Worm (Caenorhabditis elegans): ENCODE results near the gene F10E9.2.
A peak's percentile ranks its signal among the peaks of the same experiment; 100 is the strongest.

F10E9.2 gene

DNA sequence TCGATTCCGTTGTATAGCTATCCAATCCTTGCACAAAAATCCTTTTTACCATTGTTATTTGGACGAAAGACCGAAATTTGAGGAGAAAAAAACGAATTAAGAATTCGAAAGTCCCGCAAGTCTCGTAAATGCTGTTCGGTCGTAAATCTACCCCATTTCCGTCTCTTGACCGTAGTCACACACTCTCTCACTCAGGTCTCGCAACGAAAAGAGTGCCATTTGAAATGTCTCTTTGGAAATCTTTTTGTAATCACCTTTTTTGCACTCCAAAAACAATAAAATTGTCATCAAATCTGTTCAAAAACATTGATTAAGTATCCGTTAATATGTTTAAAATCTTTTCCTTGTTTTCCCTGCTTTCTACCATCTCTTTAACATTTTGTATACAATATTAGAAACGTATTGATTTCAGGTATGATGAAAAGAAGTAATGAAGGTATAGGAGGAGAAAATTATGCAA lies 45.8 kb downstream of the F10E9.2 start, which contains the start of the genes R05D3.8 and rfp-1 (continued):
- TF ChIP-seq unc-62 (GFP tag; optimal IDR thresholded peaks at IDR 0.05 in 1 of 2) = peak in 1 of 2 experiments; percentile 99
- no peak for TF ChIP-seq unc-62 (tag; optimal IDR thresholded peaks at IDR 0.05)
- TF ChIP-seq dpl-1 (GFP tag; optimal IDR thresholded peaks at IDR 0.05) = peak; percentile 87
- TF ChIP-seq nhr-77 (tag; optimal IDR thresholded peaks at IDR 0.05) = peak; percentile 91
- TF ChIP-seq Y48G9A.11 (GFP tag; IDR thresholded peaks at IDR 0.05) = no peak; the same call in 1 of the 2 replicates
- no peak; the same call in 1 of the 2 replicates for TF ChIP-seq ceh-20 (GFP tag; IDR thresholded peaks at IDR 0.05)
- TF ChIP-seq mxl-2 (GFP tag; conservative IDR thresholded peaks at IDR 0.05) = no peak
- TF ChIP-seq lir-3 (tag; optimal IDR thresholded peaks at IDR 0.05) = no peak
- TF ChIP-seq aha-1 (tag) = peak; percentile 44
- no peak for TF ChIP-seq madf-9 (GFP tag; conservative IDR thresholded peaks at IDR 0.05)
- TF ChIP-seq F26F4.8 (GFP tag; conservative IDR thresholded peaks at IDR 0.05) = no peak
- TF ChIP-seq duxl-1 (tag; optimal IDR thresholded peaks at IDR 0.05; ENCODE audit: poor library complexity) = peak; percentile 6
- TF ChIP-seq nhr-11 (tag; optimal IDR thresholded peaks at IDR 0.05) = peak; percentile 89
- TF ChIP-seq mdt-29 (GFP tag; IDR thresholded peaks at IDR 0.05) = no peak
- TF ChIP-seq ces-1 (GFP tag; optimal IDR thresholded peaks at IDR 0.05) = no peak
- no peak for TF ChIP-seq ceh-62 (tag; optimal IDR thresholded peaks at IDR 0.05)
- peak; percentile 3 for TF ChIP-seq pqm-1 (tag; optimal IDR thresholded peaks at IDR 0.05)
- peak; percentile 84 for TF ChIP-seq hlh-30 (tag; optimal IDR thresholded peaks at IDR 0.05; ENCODE audit: insufficient read depth)
- no peak for TF ChIP-seq zfp-2 (tag; optimal IDR thresholded peaks at IDR 0.05)
- TF ChIP-seq jun-1 (tag; optimal IDR thresholded peaks at IDR 0.05) = no peak
- TF ChIP-seq daf-12 (tag; optimal IDR thresholded peaks at IDR 0.05) = no peak
- TF ChIP-seq snpc-4 (tag; optimal IDR thresholded peaks at IDR 0.05) = no peak
- TF ChIP-seq mes-2 (tag; optimal IDR thresholded peaks at IDR 0.05; ENCODE audit: poor library complexity, severe bottlenecking) = peak; percentile 89
- no peak for TF ChIP-seq unc-39 (tag; optimal IDR thresholded peaks at IDR 0.05)
- no peak for TF ChIP-seq lin-29 (GFP tag; IDR thresholded peaks at IDR 0.05)
- TF ChIP-seq R02D3.7 (tag; optimal IDR thresholded peaks at IDR 0.05) = peak; percentile 97
- TF ChIP-seq spr-1 (tag; optimal IDR thresholded peaks at IDR 0.05) = no peak
- no peak for TF ChIP-seq F49E8.2 (tag; optimal IDR thresholded peaks at IDR 0.05; ENCODE audit: borderline replicate concordance)
- peak; percentile 88 for TF ChIP-seq lin-13 (GFP tag; optimal IDR thresholded peaks at IDR 0.05)
- TF ChIP-seq ztf-7 (tag; optimal IDR thresholded peaks at IDR 0.05) = no peak
- TF ChIP-seq aly-2 (tag; optimal IDR thresholded peaks at IDR 0.05) = no peak
- TF ChIP-seq F10B5.3 (tag; optimal IDR thresholded peaks at IDR 0.05) = no peak
- no peak for TF ChIP-seq egl-27 (tag; optimal IDR thresholded peaks at IDR 0.05)
- peak in 1 of 2 experiments; percentile 28 for TF ChIP-seq mdl-1 (tag; optimal IDR thresholded peaks at IDR 0.05)
- no peak for TF ChIP-seq madf-5 (GFP tag; IDR thresholded peaks at IDR 0.05)
- no peak for TF ChIP-seq nhr-41 (GFP tag; IDR thresholded peaks at IDR 0.05)
- TF ChIP-seq ZK546.5 (tag; optimal IDR thresholded peaks at IDR 0.05) = peak in 1 of 2 experiments; percentile 19
- peak; percentile 74 for TF ChIP-seq unc-130 (GFP tag; optimal IDR thresholded peaks at IDR 0.05)
- no peak for TF ChIP-seq nhr-10 (tag; optimal IDR thresholded peaks at IDR 0.05)
- no peak for TF ChIP-seq F44E2.7 (GFP tag; IDR thresholded peaks at IDR 0.05)
- TF ChIP-seq daf-16 (GFP tag; optimal IDR thresholded peaks at IDR 0.05) = no peak
- peak; percentile 51 for TF ChIP-seq daf-16 (tag; optimal IDR thresholded peaks at IDR 0.05)
- TF ChIP-seq mxl-3 (GFP tag; optimal IDR thresholded peaks at IDR 0.05) = peak; percentile 25
- TF ChIP-seq T26A8.4 (GFP tag; IDR thresholded peaks at IDR 0.05) = peak; percentile 45; the same call in 1 of the 2 replicates
- peak; percentile 65 for TF ChIP-seq lin-38 (GFP tag; IDR thresholded peaks at IDR 0.05)
- no peak for TF ChIP-seq snpc-1.2 (GFP tag; IDR thresholded peaks at IDR 0.05)
- peak in 1 of 2 experiments; percentile 54 for TF ChIP-seq hif-1 (tag; optimal IDR thresholded peaks at IDR 0.05)
- TF ChIP-seq lin-39 (tag; optimal IDR thresholded peaks at IDR 0.05) = no peak
- TF ChIP-seq lin-15B (tag; optimal IDR thresholded peaks at IDR 0.05) = peak; percentile 49
- no peak for TF ChIP-seq zip-2 (tag; optimal IDR thresholded peaks at IDR 0.05)
- TF ChIP-seq D1046.2 (GFP tag; IDR thresholded peaks at IDR 0.05) = no peak
- no peak for TF ChIP-seq saeg-2 (GFP tag; IDR thresholded peaks at IDR 0.05)
- no peak for TF ChIP-seq fos-1 (tag; optimal IDR thresholded peaks at IDR 0.05)

Data from whole organism, L4 larva.